Worm (Caenorhabditis elegans): ENCODE measurements around the gene mxl-3.
A peak's percentile ranks its signal among the peaks of the same experiment; 100 is the strongest.

The mxl-3 gene

ce11 chrX:13341853-13342252, 8.8 kb downstream of the mxl-3 start:
- TF ChIP-seq tbx-8 (GFP tag; optimal IDR thresholded peaks at IDR 0.05) (no peak), M03D4.4 (tag; optimal IDR thresholded peaks at IDR 0.05) (no peak), nhr-76 (tag; optimal IDR thresholded peaks at IDR 0.05) (no peak), lin-32 (GFP tag; optimal IDR thresholded peaks at IDR 0.05) (no peak), nhr-12 (tag; optimal IDR thresholded peaks at IDR 0.05) (no peak), unc-39 (tag; optimal IDR thresholded peaks at IDR 0.05) (no peak), cnd-1 (tag; optimal IDR thresholded peaks at IDR 0.05) (no peak), sptf-1 (tag; optimal IDR thresholded peaks at IDR 0.05) (no peak), mls-2 (tag; optimal IDR thresholded peaks at IDR 0.05) (no peak), flh-1 (GFP tag; optimal IDR thresholded peaks at IDR 0.05) (no peak), elt-3 (tag; optimal IDR thresholded peaks at IDR 0.05) (no peak), hlh-1 (tag; optimal IDR thresholded peaks at IDR 0.05) (no peak), ces-1 (GFP tag; optimal IDR thresholded peaks at IDR 0.05) (no peak), snpc-4 (tag; optimal IDR thresholded peaks at IDR 0.05) (no peak), ham-2 (GFP tag; optimal IDR thresholded peaks at IDR 0.05) (no peak), ztf-11 (tag; optimal IDR thresholded peaks at IDR 0.05) (no peak), mab-5 (tag; optimal IDR thresholded peaks at IDR 0.05) (no peak), ceh-43 (GFP tag; optimal IDR thresholded peaks at IDR 0.05) (no peak), lin-13 (tag; optimal IDR thresholded peaks at IDR 0.05) (no peak)

ce11 chrX:13340970-13341369, 9.6 kb downstream of the mxl-3 start:
- no peak for TF ChIP-seq nhr-12 (tag; optimal IDR thresholded peaks at IDR 0.05)
- TF ChIP-seq unc-62 (GFP tag; optimal IDR thresholded peaks at IDR 0.05), result peak; percentile 6
- TF ChIP-seq hlh-1 (tag; optimal IDR thresholded peaks at IDR 0.05), result peak; percentile 48
- peak; percentile 32 for TF ChIP-seq unc-120 (tag; optimal IDR thresholded peaks at IDR 0.05; ENCODE audit: poor library complexity, severe bottlenecking)

- TF ChIP-seq ces-1 (GFP tag; optimal IDR thresholded peaks at IDR 0.05), result no peak
- no peak for TF ChIP-seq drap-1 (GFP tag; optimal IDR thresholded peaks at IDR 0.05)
- TF ChIP-seq unc-39 (tag; optimal IDR thresholded peaks at IDR 0.05), result no peak
- no peak for TF ChIP-seq elt-1 (tag; optimal IDR thresholded peaks at IDR 0.05; ENCODE audit: borderline replicate concordance, insufficient read depth)
- TF ChIP-seq bed-3 (GFP tag; optimal IDR thresholded peaks at IDR 0.05), result no peak
- no peak for TF ChIP-seq nhr-12 (tag; optimal IDR thresholded peaks at IDR 0.05)
- no peak for TF ChIP-seq blmp-1 (tag; optimal IDR thresholded peaks at IDR 0.05)
Measured at ce11 chrX:13339029-13339626, 11.5 kb downstream of the mxl-3 start.

DNA sequence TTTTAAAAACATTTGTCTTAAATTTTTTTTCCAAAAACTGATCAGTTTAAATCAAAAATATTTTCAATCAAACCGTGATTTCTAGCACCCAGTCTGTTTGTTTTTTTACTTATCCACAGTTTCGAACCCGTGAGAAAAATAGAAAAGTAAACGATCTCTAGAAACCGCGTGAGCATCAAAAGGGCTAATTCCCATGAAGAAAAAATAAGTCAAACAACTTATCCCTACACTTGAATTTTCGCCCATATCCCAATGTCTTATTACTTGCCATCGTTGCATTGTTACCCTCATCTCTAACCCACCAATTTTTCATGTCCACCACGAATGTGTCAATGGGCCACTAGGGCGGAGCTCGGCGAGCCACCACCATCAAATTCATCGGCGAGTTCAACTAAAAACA, 12.9 kb downstream of the mxl-3 start, which contains the start of gene ptr-24:
TSS of gene ptr-24 (plus strand) at position 301 of the 400 bp plus-strand sequence.
- no peak for TF ChIP-seq lsy-2 (tag; optimal IDR thresholded peaks at IDR 0.05)
- TF ChIP-seq blmp-1 (tag; optimal IDR thresholded peaks at IDR 0.05), result no peak
- no peak for TF ChIP-seq flh-1 (GFP tag; optimal IDR thresholded peaks at IDR 0.05)
- TF ChIP-seq elt-1 (tag; optimal IDR thresholded peaks at IDR 0.05; ENCODE audit: borderline replicate concordance, insufficient read depth), result no peak
- no peak for TF ChIP-seq ham-2 (GFP tag; optimal IDR thresholded peaks at IDR 0.05)
- TF ChIP-seq ceh-43 (GFP tag; optimal IDR thresholded peaks at IDR 0.05), result no peak
- TF ChIP-seq sem-2 (GFP tag; optimal IDR thresholded peaks at IDR 0.05), result no peak
- TF ChIP-seq nhr-28 (tag; optimal IDR thresholded peaks at IDR 0.05), result no peak
- no peak for TF ChIP-seq nhr-237 (tag; optimal IDR thresholded peaks at IDR 0.05)
- TF ChIP-seq snpc-4 (tag; optimal IDR thresholded peaks at IDR 0.05), result no peak
- TF ChIP-seq mep-1 (tag; optimal IDR thresholded peaks at IDR 0.05), result no peak
- no peak for TF ChIP-seq lin-32 (GFP tag; optimal IDR thresholded peaks at IDR 0.05)
- no peak for TF ChIP-seq nhr-2 (tag; optimal IDR thresholded peaks at IDR 0.05)
- no peak for TF ChIP-seq zip-8 (tag; optimal IDR thresholded peaks at IDR 0.05)
- TF ChIP-seq nhr-12 (tag; optimal IDR thresholded peaks at IDR 0.05), result no peak

ce11 chrX:13337000-13337399, 13.6 kb downstream of the mxl-3 start:
- TF ChIP-seq mab-5 (tag; optimal IDR thresholded peaks at IDR 0.05), result no peak
- no peak for TF ChIP-seq drap-1 (GFP tag; optimal IDR thresholded peaks at IDR 0.05)
- no peak for TF ChIP-seq elt-1 (tag; optimal IDR thresholded peaks at IDR 0.05; ENCODE audit: borderline replicate concordance, insufficient read depth)
- TF ChIP-seq snpc-4 (tag; optimal IDR thresholded peaks at IDR 0.05), result no peak
- TF ChIP-seq flh-1 (GFP tag; optimal IDR thresholded peaks at IDR 0.05), result no peak
